Worm (Caenorhabditis elegans) whole organism, young adult: ENCODE data around the gene B0454.5.
A peak's percentile ranks its signal among the peaks of the same experiment; 100 is the strongest.

Source experiments
- B0035.1 ChIP-seq: sonication (generic microtip); optimal IDR thresholded peaks from 2 replicates; lab custom pipeline; 2016; ENCODE audit warnings: missing genetic modification characterization, mild to moderate bottlenecking, missing compliant biosample characterization, missing genotype, missing genetic modification reagents
- F23B12.7 ChIP-seq: sonication (generic microtip); optimal IDR thresholded peaks from 2 replicates; lab custom pipeline; 2017; ENCODE audit warnings: missing genetic modification characterization, mild to moderate bottlenecking, missing compliant biosample characterization, antibody characterized with exemption, moderate library complexity; ENCODE audit not compliant: insufficient read depth
- F37B4.10 ChIP-seq: fragments of 200-800 bp; sonication (Bioruptor generic); IDR thresholded peaks from 2 replicates; pipeline ENCODE4 v1.3.6; 2022; ENCODE audit warnings: missing genetic modification characterization, missing compliant biosample characterization
- F39B2.1 ChIP-seq: fragments of 200-800 bp; sonication (Bioruptor generic); IDR thresholded peaks from 2 replicates; pipeline ENCODE4 v1.3.6; 2022; ENCODE audit warnings: missing genetic modification reagents, missing genetic modification characterization, missing compliant biosample characterization
- F52B5.7 ChIP-seq: sonication (generic microtip); optimal IDR thresholded peaks from 2 replicates; lab custom pipeline; 2016; ENCODE audit warnings: mild to moderate bottlenecking, missing genetic modification characterization, missing compliant biosample characterization
- K11D2.4 ChIP-seq: fragments of 200-800 bp; sonication (Bioruptor generic); IDR thresholded peaks from 2 replicates; pipeline ENCODE4 v1.3.6; 2022; ENCODE audit warnings: missing genetic modification reagents, missing genetic modification characterization, missing compliant biosample characterization
- aptf-2 ChIP-seq: fragments of 200-800 bp; sonication (Bioruptor generic); conservative IDR thresholded peaks from 2 replicates; pipeline ENCODE4 v1.3.6; 2022; ENCODE audit warnings: missing genetic modification reagents, missing genetic modification characterization, missing compliant biosample characterization
- aptf-3 ChIP-seq: fragments of 200-800 bp; sonication (Bioruptor generic); IDR thresholded peaks from 2 replicates; pipeline ENCODE4 v1.3.6; 2022; ENCODE audit warnings: missing genetic modification characterization, missing compliant biosample characterization
- athp-1 ChIP-seq: sonication (generic microtip); optimal IDR thresholded peaks from 2 replicates; lab custom pipeline; 2017; ENCODE audit warnings: mild to moderate bottlenecking, missing genetic modification characterization, missing compliant biosample characterization
- attf-3 ChIP-seq: fragments of 200-800 bp; sonication (Bioruptor generic); conservative IDR thresholded peaks from 2 replicates; pipeline ENCODE4 v1.3.6; 2022; ENCODE audit warnings: missing genetic modification reagents, missing genetic modification characterization, missing compliant biosample characterization
- attf-5 ChIP-seq: fragments of 200-800 bp; sonication (Bioruptor generic); optimal IDR thresholded peaks from 2 replicates; lab custom pipeline; 2018; ENCODE audit warnings: mild to moderate bottlenecking, missing genetic modification characterization, missing compliant biosample characterization
- attf-6 ChIP-seq: fragments of 200-800 bp; sonication (Bioruptor generic); IDR thresholded peaks from 2 replicates; pipeline ENCODE4 v1.3.6; 2022; ENCODE audit warnings: missing genetic modification reagents, missing genetic modification characterization, missing compliant biosample characterization
- bed-1 ChIP-seq: fragments of 200-800 bp; sonication (Bioruptor generic); IDR thresholded peaks from 2 replicates; pipeline ENCODE4 v1.3.6; 2022; ENCODE audit warnings: missing genetic modification reagents, missing genetic modification characterization, missing compliant biosample characterization
- chd-7 ChIP-seq: sonication (generic microtip); optimal IDR thresholded peaks from 2 replicates; lab custom pipeline; 2016; ENCODE audit warnings: mild to moderate bottlenecking, missing genetic modification characterization, moderate library complexity, missing compliant biosample characterization
- gei-17 ChIP-seq: fragments of 200-800 bp; sonication (Bioruptor generic); optimal IDR thresholded peaks from 2 replicates; lab custom pipeline; 2018; ENCODE audit warnings: mild to moderate bottlenecking, missing genetic modification characterization, missing compliant biosample characterization
- him-1 ChIP-seq: sonication (generic microtip); optimal IDR thresholded peaks from 2 replicates; lab custom pipeline; 2016; ENCODE audit warnings: missing genotype, missing genetic modification reagents, missing genetic modification characterization, missing compliant biosample characterization
- hlh-12 ChIP-seq: sonication (generic microtip); optimal IDR thresholded peaks from 2 replicates; lab custom pipeline; 2016; ENCODE audit warnings: missing genetic modification characterization, missing compliant biosample characterization
- hlh-26 ChIP-seq: fragments of 200-800 bp; sonication (Bioruptor generic); conservative IDR thresholded peaks from 2 replicates; pipeline ENCODE4 v1.3.6; 2022; ENCODE audit warnings: missing genetic modification reagents, missing genetic modification characterization, missing compliant biosample characterization
- lag-1 ChIP-seq: fragments of 200-800 bp; sonication (Bioruptor generic); IDR thresholded peaks from 2 replicates; pipeline ENCODE4 v1.3.6; 2022; ENCODE audit warnings: missing genetic modification reagents, missing genetic modification characterization, missing compliant biosample characterization
- let-526 ChIP-seq: fragments of 200-800 bp; sonication (Bioruptor generic); IDR thresholded peaks from 2 replicates; pipeline ENCODE4 v1.3.6; 2022; ENCODE audit warnings: missing genetic modification reagents, missing genetic modification characterization, missing compliant biosample characterization
- lin-54 ChIP-seq: fragments of 200-800 bp; sonication (Bioruptor generic); optimal IDR thresholded peaks from 2 replicates; lab custom pipeline; 2018; ENCODE audit warnings: mild to moderate bottlenecking, missing genetic modification characterization, missing compliant biosample characterization
- madf-10 ChIP-seq: sonication (generic microtip); optimal IDR thresholded peaks from 2 replicates; lab custom pipeline; 2016; ENCODE audit warnings: mild to moderate bottlenecking, missing genetic modification characterization, missing compliant biosample characterization
- madf-8 ChIP-seq: fragments of 200-800 bp; sonication (Bioruptor generic); conservative IDR thresholded peaks from 2 replicates; pipeline ENCODE4 v1.3.6; 2022; ENCODE audit warnings: missing genetic modification reagents, missing genetic modification characterization, missing compliant biosample characterization
- mel-28 ChIP-seq: sonication (generic microtip); optimal IDR thresholded peaks from 2 replicates; lab custom pipeline; 2016; ENCODE audit warnings: borderline replicate concordance, mild to moderate bottlenecking, missing genetic modification characterization, missing compliant biosample characterization
- nfya-2 ChIP-seq: fragments of 200-800 bp; sonication (Bioruptor generic); IDR thresholded peaks from 2 replicates; pipeline ENCODE4 v1.3.6; 2022; ENCODE audit warnings: missing genetic modification reagents, missing genetic modification characterization, missing compliant biosample characterization
- sdz-38 ChIP-seq: sonication (generic microtip); optimal IDR thresholded peaks from 2 replicates; lab custom pipeline; 2016; ENCODE audit warnings: missing genotype, missing genetic modification characterization, missing compliant biosample characterization
- snpc-1.3 ChIP-seq: sonication (generic microtip); optimal IDR thresholded peaks from 2 replicates; lab custom pipeline; 2017; ENCODE audit warnings: missing genetic modification characterization, mild to moderate bottlenecking, missing compliant biosample characterization, antibody characterized with exemption, moderate library complexity, missing genotype, missing genetic modification reagents; ENCODE audit not compliant: insufficient read depth
- snpc-4 ChIP-seq, 5 experiments: fragments of 150-350 bp in 1 of 5; sonication (generic microtip) in 4 of 5; optimal IDR thresholded peaks; 2 replicates each; lab custom pipeline; 2014 to 2018; ENCODE audit warnings: missing genetic modification characterization in 5 of 5, missing biosample characterization in 3 of 5, antibody characterized with exemption in 2 of 5, mild to moderate bottlenecking in 2 of 5, missing compliant biosample characterization in 2 of 5, missing genotype in 2 of 5, moderate library complexity in 2 of 5, missing genetic modification reagents in 1 of 5
- tbx-9 ChIP-seq: sonication (generic microtip); optimal IDR thresholded peaks from 2 replicates; lab custom pipeline; 2016; ENCODE audit warnings: borderline replicate concordance, missing genetic modification characterization, inconsistent platforms, missing compliant biosample characterization
- zfh-2 ChIP-seq: fragments of 200-800 bp; sonication (Bioruptor generic); conservative IDR thresholded peaks from 2 replicates; pipeline ENCODE4 v1.3.6; 2022; ENCODE audit warnings: missing genetic modification reagents, missing genetic modification characterization, missing compliant biosample characterization
- ztf-25 ChIP-seq: fragments of 200-800 bp; sonication (Bioruptor generic); IDR thresholded peaks from 2 replicates; pipeline ENCODE4 v1.3.6; 2022; ENCODE audit warnings: missing genetic modification reagents, missing genetic modification characterization, missing compliant biosample characterization
- ztf-28 ChIP-seq: fragments of 200-800 bp; sonication (Bioruptor generic); IDR thresholded peaks from 2 replicates; pipeline ENCODE4 v1.3.6; 2022; ENCODE audit warnings: missing genetic modification reagents, missing genetic modification characterization, missing compliant biosample characterization
- ztf-6 ChIP-seq: fragments of 200-800 bp; sonication (Bioruptor generic); IDR thresholded peaks from 2 replicates; pipeline ENCODE4 v1.3.6; 2022; ENCODE audit warnings: missing genetic modification reagents, missing genetic modification characterization, missing compliant biosample characterization

Gene B0454.5

ce11 chrII:3043358-3043757, 4.7 kb downstream of the B0454.5 start, which contains the start of gene B0454.8:
Gene B0454.8 (minus strand): TSS chrII:3043458.
- TF ChIP-seq B0035.1 (tag; lab: Kevin White, UChicago) (no peak), F37B4.10 (GFP tag; lab: Robert Waterston, UW) (no peak), sdz-38 (tag; lab: Kevin White, UChicago) (no peak), aptf-3 (GFP tag; lab: Robert Waterston, UW) (no peak), snpc-4 (GFP tag; optimal IDR thresholded peaks at IDR 0.05; lab: Kevin White, UChicago) (no peak), snpc-4 (tag; optimal IDR thresholded peaks at IDR 0.05; lab: Kevin White, UChicago) (no peak), hlh-26 (GFP tag; lab: Robert Waterston, UW) (no peak), nfya-2 (GFP tag; lab: Robert Waterston, UW) (no peak), snpc-1.3 (tag; lab: Kevin White, UChicago) (no peak)

ce11 chrII:3044023-3044422, 5.4 kb downstream of the B0454.5 start, which contains the start of gene sri-29:
Gene sri-29 (plus strand): TSS chrII:3044323.
- TF ChIP-seq gei-17 (GFP tag; lab: Kevin White, UChicago) = no peak
- TF ChIP-seq F23B12.7 = no peak
- TF ChIP-seq mel-28 (tag; lab: Kevin White, UChicago) = no peak
- no peak for TF ChIP-seq bed-1 (GFP tag; lab: Robert Waterston, UW)
- no peak for TF ChIP-seq madf-10
- no peak for TF ChIP-seq let-526 (GFP tag; lab: Robert Waterston, UW)
- TF ChIP-seq ztf-6 (GFP tag; lab: Robert Waterston, UW) = no peak
- TF ChIP-seq madf-8 (GFP tag; lab: Robert Waterston, UW) = no peak
- TF ChIP-seq ztf-25 = no peak
- no peak for TF ChIP-seq attf-6 (GFP tag; lab: Robert Waterston, UW)
- no peak for TF ChIP-seq K11D2.4
- no peak for TF ChIP-seq attf-5 (GFP tag; lab: Kevin White, UChicago)
- TF ChIP-seq lin-54 (GFP tag; lab: Kevin White, UChicago) = no peak
- no peak for TF ChIP-seq athp-1 (tag; lab: Kevin White, UChicago)
- TF ChIP-seq, all 124 proteins: peak for 0

ce11 chrII:3045422-3045821, 6.8 kb downstream of the B0454.5 start:
- TF ChIP-seq F52B5.7 (tag; lab: Kevin White, UChicago) = no peak
- TF ChIP-seq attf-3 (GFP tag; lab: Robert Waterston, UW) = 0 out of 2 replicates have a peak, but pooled peaks have one; percentile 20
- peak; percentile 85 for TF ChIP-seq zfh-2 (GFP tag; lab: Robert Waterston, UW)
- TF ChIP-seq, all 124 proteins: peak for 2

ce11 chrII:3045875-3046274, 7.2 kb downstream of the B0454.5 start, which contains the start of gene sri-30:
Gene sri-30 (plus strand): TSS chrII:3046175.
- TF ChIP-seq tbx-9 (tag; lab: Kevin White, UChicago) (no peak), F52B5.7 (tag; lab: Kevin White, UChicago) (no peak), hlh-12 (tag; lab: Kevin White, UChicago) (no peak), lag-1 (GFP tag; lab: Robert Waterston, UW) (no peak)

- TF ChIP-seq ztf-28 (GFP tag; lab: Robert Waterston, UW) = no peak
- no peak for TF ChIP-seq aptf-2 (GFP tag; lab: Robert Waterston, UW)
- TF ChIP-seq chd-7 (tag; lab: Kevin White, UChicago) = no peak
- TF ChIP-seq him-1 (tag; lab: Kevin White, UChicago) = no peak
- no peak for TF ChIP-seq F39B2.1
Observed at ce11 chrII:3048378-3048777, 9.7 kb downstream of the B0454.5 start, which contains the start of gene sri-28. Gene sri-28 (plus strand): TSS chrII:3048678.
